Worm (Caenorhabditis elegans) whole organism, L3 larva: ENCODE data around the gene F41E6.15.

Source experiments
- R02D3.7 ChIP-seq: fragments of 150-350 bp; optimal IDR thresholded peaks from 2 replicates; lab custom pipeline; 2014; ENCODE audit warnings: missing biosample characterization, missing genetic modification characterization
- ZK546.5 ChIP-seq: sonication (generic microtip); optimal IDR thresholded peaks from 2 replicates; lab custom pipeline; 2017; ENCODE audit warnings: missing biosample characterization, missing genetic modification characterization
- aly-2 ChIP-seq: fragments of 150-350 bp; optimal IDR thresholded peaks from 2 replicates; lab custom pipeline; 2014; ENCODE audit warnings: missing biosample characterization, missing genetic modification characterization
- egl-5 ChIP-seq: fragments of 150-350 bp; optimal IDR thresholded peaks from 2 replicates; lab custom pipeline; 2017; ENCODE audit warnings: missing biosample characterization, missing genetic modification reagents, missing genetic modification characterization, inconsistent platforms
- nhr-237 ChIP-seq: fragments of 150-350 bp; optimal IDR thresholded peaks from 2 replicates; lab custom pipeline; 2014; ENCODE audit warnings: missing biosample characterization, missing genetic modification characterization
- snpc-4 ChIP-seq: fragments of 150-350 bp; optimal IDR thresholded peaks from 2 replicates; lab custom pipeline; 2014; ENCODE audit warnings: missing biosample characterization, missing genetic modification characterization
- unc-39 ChIP-seq: sonication (generic microtip); optimal IDR thresholded peaks from 4 replicates; lab custom pipeline; 2017; ENCODE audit warnings: missing biosample characterization, missing genetic modification characterization

DNA sequence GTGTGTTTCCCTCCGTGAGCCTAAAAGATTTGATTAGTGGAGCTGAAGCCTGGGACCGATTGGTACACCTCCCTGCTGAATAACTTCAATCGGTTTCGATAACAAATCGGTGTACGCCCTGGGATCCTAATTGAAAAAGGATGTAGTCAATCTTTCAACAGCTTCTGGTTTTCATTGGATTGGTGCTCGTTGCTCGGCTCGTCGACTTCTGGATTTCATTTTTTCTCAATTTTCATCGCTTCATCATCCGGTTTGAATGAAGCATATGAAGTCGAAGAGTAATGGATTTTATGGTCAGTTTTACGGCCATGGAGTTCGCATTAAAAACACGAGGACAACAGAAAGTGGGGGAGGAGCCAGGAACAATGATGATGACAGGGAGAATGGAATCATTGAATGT, 46.6 kb downstream of the F41E6.15 start:
- no peak for TF ChIP-seq nhr-237 (tag; lab: Kevin White, UChicago)
- no peak for TF ChIP-seq R02D3.7 (tag; lab: Kevin White, UChicago)
- no peak for TF ChIP-seq unc-39 (tag; lab: Kevin White, UChicago)
- no peak for TF ChIP-seq snpc-4 (tag; lab: Kevin White, UChicago)
- TF ChIP-seq ZK546.5 (tag; lab: Kevin White, UChicago), result no peak
- no peak for TF ChIP-seq aly-2 (tag; lab: Kevin White, UChicago)
- TF ChIP-seq egl-5, result no peak
